Worm (Caenorhabditis elegans) whole organism, late embryonic: ENCODE measurements around the gene klp-13.

Experiments used
- C08G9.2 ChIP-seq: sonication (generic microtip); optimal IDR thresholded peaks from 2 replicates; lab custom pipeline; 2016; ENCODE audit warnings: mild to moderate bottlenecking, missing genetic modification characterization, moderate library complexity, missing compliant biosample characterization
- F13H6.1 ChIP-seq: sonication (generic microtip); optimal IDR thresholded peaks from 2 replicates; lab custom pipeline; 2016; ENCODE audit warnings: missing genetic modification characterization, missing compliant biosample characterization
- K02D7.2 ChIP-seq: sonication (generic microtip); optimal IDR thresholded peaks from 2 replicates; lab custom pipeline; 2017; ENCODE audit warnings: mild to moderate bottlenecking, missing genetic modification characterization, missing compliant biosample characterization
- K09A11.1 ChIP-seq: sonication (generic microtip); optimal IDR thresholded peaks from 2 replicates; lab custom pipeline; 2017; ENCODE audit warnings: antibody characterized with exemption, mild to moderate bottlenecking, missing genetic modification characterization, missing compliant biosample characterization; ENCODE audit not compliant: insufficient read depth
- T23F11.4 ChIP-seq: fragments of 200-800 bp; sonication (Bioruptor generic); optimal IDR thresholded peaks from 2 replicates; lab custom pipeline; 2018; ENCODE audit warnings: mild to moderate bottlenecking, missing genetic modification characterization, missing compliant biosample characterization
- Y22D7AL.16 ChIP-seq: sonication (generic microtip); optimal IDR thresholded peaks from 2 replicates; lab custom pipeline; 2016; ENCODE audit warnings: missing genetic modification characterization, missing compliant biosample characterization
- ceh-19 ChIP-seq: fragments of 200-800 bp; sonication (Bioruptor generic); optimal IDR thresholded peaks from 2 replicates; lab custom pipeline; 2018; ENCODE audit warnings: mild to moderate bottlenecking, missing genetic modification characterization, missing compliant biosample characterization
- ceh-2 ChIP-seq: sonication (generic microtip); optimal IDR thresholded peaks from 2 replicates; lab custom pipeline; 2016; ENCODE audit warnings: missing genotype, missing genetic modification characterization, missing compliant biosample characterization
- ceh-22 ChIP-seq: sonication (generic microtip); optimal IDR thresholded peaks from 2 replicates; lab custom pipeline; 2017; ENCODE audit warnings: missing biosample characterization, missing genetic modification characterization
- ceh-24 ChIP-seq: sonication (generic microtip); optimal IDR thresholded peaks from 2 replicates; lab custom pipeline; 2016; ENCODE audit warnings: mild to moderate bottlenecking, missing genetic modification characterization, missing compliant biosample characterization
- ceh-30 ChIP-seq: fragments of 150-350 bp; optimal IDR thresholded peaks from 2 replicates; lab custom pipeline; 2014; ENCODE audit warnings: missing biosample characterization, missing genetic modification characterization
- ceh-31 ChIP-seq: sonication (generic microtip); optimal IDR thresholded peaks from 2 replicates; lab custom pipeline; 2016; ENCODE audit warnings: missing genetic modification characterization, missing compliant biosample characterization
- ceh-48 ChIP-seq: sonication (generic microtip); optimal IDR thresholded peaks from 2 replicates; lab custom pipeline; 2016; ENCODE audit warnings: missing genetic modification characterization, inconsistent platforms, missing compliant biosample characterization
- dve-1 ChIP-seq: sonication (generic microtip); optimal IDR thresholded peaks from 2 replicates; lab custom pipeline; 2017; ENCODE audit warnings: antibody characterized with exemption, mild to moderate bottlenecking, missing genetic modification characterization, missing compliant biosample characterization
- elt-2 ChIP-seq: sonication (generic microtip); optimal IDR thresholded peaks from 2 replicates; lab custom pipeline; 2016; ENCODE audit warnings: missing genetic modification reagents, missing genetic modification characterization, missing compliant biosample characterization
- elt-4 ChIP-seq: sonication (generic microtip); optimal IDR thresholded peaks from 2 replicates; lab custom pipeline; 2016; ENCODE audit warnings: missing genetic modification characterization, missing compliant biosample characterization
- ets-4 ChIP-seq: sonication (generic microtip); optimal IDR thresholded peaks from 2 replicates; lab custom pipeline; 2016; ENCODE audit warnings: missing genetic modification characterization, missing compliant biosample characterization
- eyg-1 ChIP-seq: sonication (generic microtip); optimal IDR thresholded peaks from 2 replicates; lab custom pipeline; 2016; ENCODE audit warnings: missing genotype, missing genetic modification characterization, missing compliant biosample characterization
- fax-1 ChIP-seq: sonication (generic microtip); optimal IDR thresholded peaks from 2 replicates; lab custom pipeline; 2016; ENCODE audit warnings: missing genotype, missing genetic modification characterization, missing compliant biosample characterization
- fkh-10 ChIP-seq: fragments of 150-350 bp; optimal IDR thresholded peaks from 2 replicates; lab custom pipeline; 2014; ENCODE audit warnings: missing biosample characterization, missing genetic modification reagents, missing genetic modification characterization
- fkh-6 ChIP-seq: sonication (generic microtip); optimal IDR thresholded peaks from 2 replicates; lab custom pipeline; 2016; ENCODE audit warnings: missing genetic modification characterization, missing compliant biosample characterization
- gmeb-2 ChIP-seq: sonication (generic microtip); optimal IDR thresholded peaks from 2 replicates; lab custom pipeline; 2016; ENCODE audit warnings: missing genetic modification characterization, inconsistent platforms, missing compliant biosample characterization
- hlh-15 ChIP-seq: sonication (generic microtip); optimal IDR thresholded peaks from 2 replicates; lab custom pipeline; 2016; ENCODE audit warnings: missing genetic modification characterization, missing compliant biosample characterization
- hlh-30 ChIP-seq: sonication (generic microtip); optimal IDR thresholded peaks from 2 replicates; lab custom pipeline; 2017; ENCODE audit warnings: antibody characterized with exemption, missing genetic modification characterization, missing compliant biosample characterization; ENCODE audit not compliant: insufficient read depth
- hlh-6 ChIP-seq: sonication (generic microtip); optimal IDR thresholded peaks from 2 replicates; lab custom pipeline; 2016; ENCODE audit warnings: missing genotype, missing genetic modification characterization, missing compliant biosample characterization
- hlh-8 ChIP-seq: sonication (generic microtip); optimal IDR thresholded peaks from 2 replicates; lab custom pipeline; 2016; ENCODE audit warnings: missing genotype, missing genetic modification characterization, missing compliant biosample characterization
- lim-6 ChIP-seq: sonication (generic microtip); optimal IDR thresholded peaks from 2 replicates; lab custom pipeline; 2016; ENCODE audit warnings: missing genetic modification characterization, missing compliant biosample characterization
- lin-11 ChIP-seq: fragments of 200-800 bp; sonication (Bioruptor generic); optimal IDR thresholded peaks from 2 replicates; lab custom pipeline; 2018; ENCODE audit warnings: mild to moderate bottlenecking, missing genetic modification characterization, missing compliant biosample characterization
- madf-2 ChIP-seq: sonication (generic microtip); optimal IDR thresholded peaks from 2 replicates; lab custom pipeline; 2017; ENCODE audit warnings: missing genetic modification characterization, missing compliant biosample characterization
- mec-3 ChIP-seq: sonication (generic microtip); optimal IDR thresholded peaks from 2 replicates; lab custom pipeline; 2016; ENCODE audit warnings: borderline replicate concordance, missing genetic modification characterization, missing compliant biosample characterization
- nhr-11 ChIP-seq: fragments of 150-350 bp; optimal IDR thresholded peaks from 2 replicates; lab custom pipeline; 2014; ENCODE audit warnings: missing biosample characterization, missing genetic modification characterization
- nhr-232 ChIP-seq: sonication (generic microtip); optimal IDR thresholded peaks from 2 replicates; lab custom pipeline; 2016; ENCODE audit warnings: missing genetic modification characterization, missing compliant biosample characterization
- odd-2 ChIP-seq: sonication (generic microtip); optimal IDR thresholded peaks from 2 replicates; lab custom pipeline; 2017; ENCODE audit warnings: antibody characterized with exemption, mild to moderate bottlenecking, missing genetic modification characterization, missing compliant biosample characterization
- pag-3 ChIP-seq: sonication (generic microtip); optimal IDR thresholded peaks from 2 replicates; lab custom pipeline; 2016; ENCODE audit warnings: missing compliant biosample characterization, missing genetic modification characterization, borderline replicate concordance
- pat-9 ChIP-seq: fragments of 200-800 bp; sonication (Bioruptor generic); optimal IDR thresholded peaks from 2 replicates; lab custom pipeline; 2018; ENCODE audit warnings: mild to moderate bottlenecking, missing genetic modification characterization, moderate library complexity, missing compliant biosample characterization
- pax-1 ChIP-seq: fragments of 150-350 bp; optimal IDR thresholded peaks from 2 replicates; lab custom pipeline; 2014; ENCODE audit warnings: missing biosample characterization, missing genetic modification characterization
- pha-2 ChIP-seq: sonication (generic microtip); optimal IDR thresholded peaks from 2 replicates; lab custom pipeline; 2017; ENCODE audit warnings: mild to moderate bottlenecking, missing genetic modification characterization, missing compliant biosample characterization
- pha-4 ChIP-seq: fragments of 150-350 bp; optimal IDR thresholded peaks from 2 replicates; lab custom pipeline; 2018; ENCODE audit warnings: missing biosample characterization, missing genetic modification reagents, missing genetic modification characterization
- ref-2 ChIP-seq: sonication (generic microtip); optimal IDR thresholded peaks from 2 replicates; lab custom pipeline; 2016; ENCODE audit warnings: missing genetic modification characterization, missing compliant biosample characterization
- sox-4 ChIP-seq: sonication (generic microtip); optimal IDR thresholded peaks from 2 replicates; lab custom pipeline; 2017; ENCODE audit warnings: mild to moderate bottlenecking, missing genetic modification characterization, inconsistent platforms, missing compliant biosample characterization
- unc-3 ChIP-seq, 2 experiments: fragments of 200-800 bp in 1 of 2; sonication (Bioruptor generic) in 1 of 2; sonication (generic microtip) in 1 of 2; conservative IDR thresholded peaks in 1 of 2; optimal IDR thresholded peaks in 1 of 2; 2 replicates each; pipeline versions ENCODE4 v1.3.6 to Lab custom; 2016 to 2022; ENCODE audit warnings: missing compliant biosample characterization in 2 of 2, missing genetic modification characterization in 2 of 2, missing genetic modification reagents in 1 of 2
- unc-42 ChIP-seq: sonication (generic microtip); optimal IDR thresholded peaks from 2 replicates; lab custom pipeline; 2016; ENCODE audit warnings: missing genotype, missing genetic modification characterization, missing compliant biosample characterization
- unc-55 ChIP-seq: sonication (generic microtip); optimal IDR thresholded peaks from 2 replicates; lab custom pipeline; 2017; ENCODE audit warnings: missing biosample characterization, missing genetic modification reagents, missing genetic modification characterization
- unc-86 ChIP-seq: sonication (generic microtip); optimal IDR thresholded peaks from 2 replicates; lab custom pipeline; 2016; ENCODE audit warnings: missing genetic modification characterization, missing compliant biosample characterization
- ztf-16 ChIP-seq: sonication (generic microtip); optimal IDR thresholded peaks from 2 replicates; lab custom pipeline; 2017; ENCODE audit warnings: missing genetic modification characterization, missing compliant biosample characterization

klp-13 gene

DNA sequence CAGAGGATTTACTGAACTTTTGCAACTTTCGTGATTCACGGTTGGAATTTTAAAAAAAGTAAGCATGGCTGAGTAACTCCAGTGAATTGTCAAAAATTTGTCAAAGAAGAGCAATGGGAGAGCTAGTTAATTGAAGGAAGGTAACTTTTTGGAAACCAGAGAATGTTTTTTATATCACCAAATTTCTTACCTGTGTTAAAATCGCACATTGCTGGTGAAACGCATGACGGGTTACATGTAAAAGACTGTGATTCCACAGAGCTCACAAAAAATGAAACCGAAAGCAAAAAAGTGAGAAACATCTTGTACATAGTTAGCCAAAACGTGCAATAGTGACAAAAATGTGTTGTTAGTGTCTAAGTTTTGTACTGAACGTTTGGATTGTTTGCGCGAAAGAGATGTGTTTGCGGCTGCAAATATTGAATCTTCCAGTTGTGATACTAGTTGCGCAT, 14.3 kb downstream of the klp-13 start, which contains the start of gene F22F4.9:
Gene F22F4.9, minus strand, starts transcription at position 402 of the 452 bp plus-strand sequence.
- TF ChIP-seq pag-3 (tag; lab: Kevin White, UChicago) (no peak), unc-86 (tag; lab: Kevin White, UChicago) (no peak), ets-4 (no peak), Y22D7AL.16 (tag; lab: Kevin White, UChicago) (no peak), elt-4 (tag; lab: Kevin White, UChicago) (no peak), pax-1 (no peak), unc-3 (GFP tag; conservative IDR thresholded peaks at IDR 0.05; lab: Robert Waterston, UW) (no peak), unc-3 (tag; optimal IDR thresholded peaks at IDR 0.05; lab: Kevin White, UChicago) (no peak), K09A11.1 (tag; lab: Kevin White, UChicago) (no peak), elt-2 (tag; lab: Kevin White, UChicago) (no peak), nhr-232 (no peak), gmeb-2 (tag; lab: Kevin White, UChicago) (no peak), ceh-48 (tag; lab: Kevin White, UChicago) (no peak), fax-1 (tag; lab: Kevin White, UChicago) (no peak), ceh-22 (no peak), C08G9.2 (tag; lab: Kevin White, UChicago) (no peak), ztf-16 (no peak), ceh-2 (tag; lab: Kevin White, UChicago) (no peak)

DNA sequence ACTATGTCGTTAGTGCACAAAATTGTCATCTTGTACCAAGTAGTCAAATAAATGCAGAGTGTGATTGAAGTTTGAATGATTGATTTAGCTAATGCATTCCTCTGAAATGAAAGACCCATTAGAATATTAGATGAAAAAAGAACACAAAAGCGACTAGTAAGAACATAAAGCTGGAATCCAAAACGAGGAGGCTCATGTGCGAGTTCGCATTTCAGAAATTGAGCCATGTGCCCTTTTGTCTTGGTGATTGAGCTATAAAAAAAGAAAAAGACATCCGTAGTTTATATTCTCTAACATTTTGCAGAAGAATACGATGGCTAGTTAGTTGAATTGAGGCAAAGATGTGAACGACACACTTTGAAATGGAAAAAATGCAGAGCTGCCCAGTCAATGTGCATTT, 16.6 kb downstream of the klp-13 start, which contains the start of gene F22F4.4:
Gene F22F4.4, minus strand, starts transcription at position 101 of the 400 bp plus-strand sequence.
- TF ChIP-seq fax-1 (tag; lab: Kevin White, UChicago) = no peak
- TF ChIP-seq ztf-16 = no peak
- TF ChIP-seq Y22D7AL.16 (tag; lab: Kevin White, UChicago) = no peak
- TF ChIP-seq pat-9 (tag; lab: Kevin White, UChicago) = no peak
- TF ChIP-seq hlh-30 (tag; lab: Kevin White, UChicago) = no peak
- TF ChIP-seq gmeb-2 (tag; lab: Kevin White, UChicago) = no peak
- TF ChIP-seq K09A11.1 (tag; lab: Kevin White, UChicago) = no peak
- no peak for TF ChIP-seq ceh-30 (tag; lab: Kevin White, UChicago)
- TF ChIP-seq lin-11 (tag; lab: Kevin White, UChicago) = no peak
- TF ChIP-seq sox-4 = no peak
- TF ChIP-seq lim-6 = no peak

DNA sequence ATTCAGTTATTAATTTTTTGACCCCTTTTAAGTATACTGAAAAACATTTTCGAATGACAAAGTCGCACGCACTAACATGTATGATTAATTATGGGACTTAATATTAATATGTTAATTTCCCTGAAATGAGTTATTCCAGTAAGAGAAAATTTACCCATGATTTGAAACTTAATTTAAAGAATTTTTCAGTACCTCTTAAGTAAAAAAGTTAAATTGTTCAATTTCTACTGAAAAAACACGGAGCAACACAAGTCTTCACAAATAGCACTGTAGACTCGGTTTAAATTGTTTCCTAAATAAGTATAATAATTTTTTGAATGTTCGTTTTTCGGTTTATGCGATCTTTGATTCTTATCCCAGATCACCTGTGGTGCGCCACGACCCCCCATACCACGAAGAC, 17.7 kb downstream of the klp-13 start:
- TF ChIP-seq hlh-15 = no peak
- TF ChIP-seq pha-2 (tag; lab: Kevin White, UChicago) = no peak
- no peak for TF ChIP-seq elt-4 (tag; lab: Kevin White, UChicago)
- TF ChIP-seq unc-42 (tag; lab: Kevin White, UChicago) = no peak
- no peak for TF ChIP-seq nhr-11 (tag; lab: Kevin White, UChicago)
- TF ChIP-seq ceh-19 (GFP tag; lab: Kevin White, UChicago) = no peak
- no peak for TF ChIP-seq F13H6.1
- TF ChIP-seq ceh-30 (tag; lab: Kevin White, UChicago) = no peak
- TF ChIP-seq madf-2 (tag; lab: Kevin White, UChicago) = no peak
- no peak for TF ChIP-seq K09A11.1 (tag; lab: Kevin White, UChicago)
- TF ChIP-seq ref-2 (tag; lab: Kevin White, UChicago) = no peak
- TF ChIP-seq eyg-1 (tag; lab: Kevin White, UChicago) = no peak
- no peak for TF ChIP-seq ceh-24
- TF ChIP-seq pha-4 = no peak
- no peak for TF ChIP-seq fkh-6 (tag; lab: Kevin White, UChicago)

DNA sequence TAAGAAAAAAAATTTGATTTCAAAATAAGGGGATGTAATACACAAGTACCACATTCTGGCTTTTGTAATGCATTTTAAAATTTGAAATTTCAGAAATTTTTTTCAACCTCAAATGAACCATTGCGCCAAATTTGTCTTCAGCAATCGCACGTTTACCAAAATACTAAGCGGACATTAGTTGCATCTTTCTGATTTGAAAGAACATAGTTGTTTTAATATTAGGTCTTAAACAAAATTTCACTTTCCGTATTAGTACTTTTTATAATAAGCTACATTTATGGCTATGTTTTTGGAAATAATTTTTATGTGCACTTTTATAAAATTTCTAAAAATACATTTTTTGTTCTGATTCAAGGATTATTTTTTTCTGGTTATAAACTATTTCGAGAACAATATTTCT, 19.1 kb downstream of the klp-13 start, which contains the start of gene sups-1:
Gene sups-1, plus strand, starts transcription at position 301 of the 400 bp plus-strand sequence.
- TF ChIP-seq hlh-8 (tag; lab: Kevin White, UChicago) (no peak), hlh-6 (tag; lab: Kevin White, UChicago) (no peak), unc-55 (GFP tag; lab: Kevin White, UChicago) (no peak), ztf-16 (no peak), ceh-31 (tag; lab: Kevin White, UChicago) (no peak), eyg-1 (tag; lab: Kevin White, UChicago) (no peak), T23F11.4 (GFP tag; lab: Kevin White, UChicago) (no peak), pat-9 (tag; lab: Kevin White, UChicago) (no peak), pha-2 (tag; lab: Kevin White, UChicago) (no peak), fkh-10 (GFP tag; lab: Kevin White, UChicago) (no peak), dve-1 (no peak), mec-3 (tag; lab: Kevin White, UChicago) (no peak), odd-2 (no peak), pag-3 (tag; lab: Kevin White, UChicago) (no peak), elt-2 (tag; lab: Kevin White, UChicago) (no peak), K09A11.1 (tag; lab: Kevin White, UChicago) (no peak), K02D7.2 (no peak), lim-6 (no peak), ets-4 (no peak), fax-1 (tag; lab: Kevin White, UChicago) (no peak)
